Worm (Caenorhabditis elegans) whole organism, mixed stage, embryonic: ENCODE data around the gene T05A7.13.

Experiments used
- ces-1 ChIP-seq: fragments of 150-350 bp; optimal IDR thresholded peaks from 2 replicates; lab custom pipeline; 2014; ENCODE audit warnings: missing biosample characterization, missing genetic modification reagents, missing genetic modification characterization
- mep-1 ChIP-seq: fragments of 150-350 bp; optimal IDR thresholded peaks from 2 replicates; lab custom pipeline; 2017; ENCODE audit warnings: missing biosample characterization, missing genetic modification reagents, missing genetic modification characterization, inconsistent platforms
- nhr-237 ChIP-seq: fragments of 150-350 bp; optimal IDR thresholded peaks from 2 replicates; lab custom pipeline; 2014; ENCODE audit warnings: missing biosample characterization, missing genetic modification characterization
- nhr-76 ChIP-seq: sonication (generic microtip); optimal IDR thresholded peaks from 2 replicates; lab custom pipeline; 2017; ENCODE audit warnings: missing biosample characterization, missing genetic modification characterization
- pha-4 ChIP-seq: fragments of 150-350 bp; optimal IDR thresholded peaks from 2 replicates; lab custom pipeline; 2018; ENCODE audit warnings: missing biosample characterization, missing genetic modification reagents, missing genetic modification characterization
- snpc-4 ChIP-seq: fragments of 150-350 bp; optimal IDR thresholded peaks from 2 replicates; lab custom pipeline; 2014; ENCODE audit warnings: missing biosample characterization, missing genetic modification characterization
- unc-62 ChIP-seq: fragments of 150-350 bp; optimal IDR thresholded peaks from 2 replicates; lab custom pipeline; 2014; ENCODE audit warnings: missing biosample characterization, missing genetic modification reagents, missing genetic modification characterization

- TF ChIP-seq nhr-237 (tag; lab: Kevin White, UChicago) = no peak
- no peak for TF ChIP-seq mep-1 (tag; lab: Kevin White, UChicago)
- TF ChIP-seq snpc-4 = no peak
- no peak for TF ChIP-seq pha-4
- TF ChIP-seq nhr-76 (tag; lab: Kevin White, UChicago) = no peak
- peak; percentile 40 for TF ChIP-seq unc-62 (GFP tag; lab: Kevin White, UChicago)
- no peak for TF ChIP-seq ces-1
Measured at ce11 chrII:4676241-4676640, 15.1 kb upstream of the T05A7.13 start.
